Worm (Caenorhabditis elegans) whole organism, mixed stage, embryonic: ENCODE data around the gene Y53G8AL.4.
A peak's percentile ranks its signal among the peaks of the same experiment; 100 is the strongest.

Experiments used
- elt-3 ChIP-seq: fragments of 150-350 bp; optimal IDR thresholded peaks from 2 replicates; lab custom pipeline; 2014; ENCODE audit warnings: missing biosample characterization, missing genetic modification characterization
- hlh-1 ChIP-seq: fragments of 150-350 bp; optimal IDR thresholded peaks from 2 replicates; lab custom pipeline; 2014; ENCODE audit warnings: missing biosample characterization, missing genetic modification reagents, missing genetic modification characterization
- nhr-12 ChIP-seq: fragments of 150-350 bp; optimal IDR thresholded peaks from 2 replicates; lab custom pipeline; 2014; ENCODE audit warnings: missing biosample characterization, missing genetic modification characterization
- unc-62 ChIP-seq: fragments of 150-350 bp; optimal IDR thresholded peaks from 2 replicates; lab custom pipeline; 2014; ENCODE audit warnings: missing biosample characterization, missing genetic modification reagents, missing genetic modification characterization

DNA sequence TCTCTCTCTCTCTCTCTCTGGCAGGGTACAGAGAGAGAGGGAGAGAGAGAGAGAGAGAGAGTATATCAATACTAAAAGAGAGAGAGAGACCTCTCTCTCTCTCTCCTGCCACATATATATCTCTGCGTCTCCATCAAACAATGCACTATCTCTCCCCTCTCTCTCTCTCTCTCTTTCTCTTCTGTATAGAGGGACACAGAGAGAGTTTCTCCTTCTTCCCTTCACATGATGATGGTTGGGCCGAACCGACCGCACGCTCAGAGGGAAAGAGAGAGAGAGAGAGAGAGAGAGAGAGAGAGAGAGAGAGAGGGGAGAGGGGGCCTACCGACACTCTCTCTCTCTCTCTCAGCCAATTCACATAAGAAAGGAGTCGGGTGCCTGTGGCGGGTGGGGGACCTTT, 21.2 kb upstream of the Y53G8AL.4 start:
- TF ChIP-seq elt-3 (tag; lab: Kevin White, UChicago): no peak
- TF ChIP-seq unc-62 (GFP tag; lab: Kevin White, UChicago): peak; percentile 93
- TF ChIP-seq nhr-12 (tag; lab: Kevin White, UChicago): no peak
- no peak for TF ChIP-seq hlh-1
